Fruit fly (Drosophila melanogaster) whole organism, embryonic: ENCODE results near the gene LpR2.

Experiments
- Bteb2 ChIP-seq: fragments of 200-800 bp; sonication (Bioruptor generic); optimal IDR thresholded peaks from 2 replicates; lab custom pipeline; 2016; ENCODE audit warnings: missing biosample characterization, missing genetic modification characterization
- CG1832 ChIP-seq: fragments of 200-800 bp; sonication (Bioruptor generic); optimal IDR thresholded peaks from 2 replicates; lab custom pipeline; 2017; ENCODE audit warnings: missing biosample characterization, mild to moderate bottlenecking, missing genetic modification characterization, inconsistent platforms
- CG18619 ChIP-seq: fragments of 200-800 bp; sonication (Bioruptor generic); optimal IDR thresholded peaks from 3 replicates; lab custom pipeline; 2017; ENCODE audit warnings: missing biosample characterization, mild to moderate bottlenecking, missing genetic modification characterization
- CG8359 ChIP-seq: fragments of 200-800 bp; sonication (Bioruptor generic); optimal IDR thresholded peaks from 2 replicates; lab custom pipeline; 2017; ENCODE audit warnings: missing biosample characterization, mild to moderate bottlenecking, missing genetic modification characterization, borderline replicate concordance
- ab ChIP-seq: fragments of 200-800 bp; sonication (Bioruptor generic); optimal IDR thresholded peaks from 2 replicates; lab custom pipeline; 2016; ENCODE audit warnings: missing biosample characterization, missing genetic modification characterization
- ac ChIP-seq: fragments of 200-800 bp; sonication (Bioruptor generic); optimal IDR thresholded peaks from 3 replicates; lab custom pipeline; 2017; ENCODE audit warnings: missing biosample characterization, mild to moderate bottlenecking, missing genetic modification characterization
- cwo ChIP-seq: fragments of 200-800 bp; sonication (Bioruptor generic); optimal IDR thresholded peaks from 3 replicates; lab custom pipeline; 2017; ENCODE audit warnings: missing biosample characterization, missing genetic modification characterization, mild to moderate bottlenecking, moderate library complexity, missing genetic modification reagents
- dan ChIP-seq: fragments of 200-800 bp; sonication (Bioruptor generic); IDR thresholded peaks from 2 replicates; pipeline ENCODE4 v1.3.6; 2022; ENCODE audit warnings: missing biosample characterization, missing genetic modification characterization
- insv ChIP-seq, 2 experiments: fragments of 200-800 bp; sonication (Bioruptor generic); optimal IDR thresholded peaks; 3 replicates each; lab custom pipeline; 2016 to 2018; ENCODE audit warnings: missing biosample characterization in 2 of 2, missing genetic modification characterization in 2 of 2
- nerfin-1 ChIP-seq: fragments of 200-800 bp; sonication (Bioruptor generic); optimal IDR thresholded peaks from 3 replicates; lab custom pipeline; 2019; ENCODE audit warnings: missing biosample characterization, mild to moderate bottlenecking, missing genetic modification characterization, moderate library complexity
- sna ChIP-seq: fragments of 200-800 bp; sonication (Bioruptor generic); IDR thresholded peaks from 2 replicates; pipeline ENCODE4 v1.3.6; 2022; ENCODE audit warnings: missing biosample characterization, missing genetic modification characterization; ENCODE audit not compliant: partially characterized antibody
- stc ChIP-seq: fragments of 200-800 bp; sonication (Bioruptor generic); IDR thresholded peaks from 2 replicates; pipeline ENCODE4 v1.3.6; 2022; ENCODE audit warnings: missing biosample characterization, missing genetic modification characterization
- unc-4 ChIP-seq: fragments of 200-800 bp; sonication (Bioruptor generic); IDR thresholded peaks from 2 replicates; pipeline ENCODE4 v1.3.6; 2022; ENCODE audit warnings: missing biosample characterization, missing genetic modification characterization; ENCODE audit not compliant: partially characterized antibody

DNA sequence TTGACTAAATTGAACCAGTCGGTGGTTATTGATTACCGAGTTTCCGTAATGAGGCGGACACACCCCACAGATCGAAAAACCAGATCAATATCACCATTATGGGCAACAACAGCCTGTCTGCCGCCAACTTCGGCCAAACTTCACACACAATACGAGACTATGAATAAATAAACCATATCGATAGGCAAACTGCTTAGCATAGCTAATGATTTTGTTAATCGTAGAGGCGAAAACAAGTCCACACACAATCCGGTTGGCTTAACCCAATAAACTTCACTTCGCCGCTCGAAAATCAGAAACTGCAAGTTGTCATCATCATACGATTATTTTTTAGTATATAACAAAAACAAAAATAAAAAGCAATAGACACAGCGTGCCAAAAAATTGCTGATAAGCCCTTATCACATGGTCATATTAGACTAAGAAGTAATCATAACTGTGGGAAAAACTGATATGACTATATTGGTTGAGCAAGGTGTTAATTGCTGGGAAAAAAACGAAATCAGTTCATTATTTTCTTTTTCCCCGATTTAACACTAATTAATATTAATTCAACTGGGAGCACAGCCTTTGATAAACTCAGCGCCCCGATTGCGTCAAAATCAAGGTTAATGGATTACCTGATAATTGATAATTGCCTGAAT is 15.7 kb upstream of the LpR2 start:
- TF ChIP-seq stc (GFP tag; lab: Robert Waterston, UW) (no peak), nerfin-1 (tag; lab: Kevin White, UChicago) (no peak), CG1832 (GFP tag; lab: Kevin White, UChicago) (no peak), dan (GFP tag; lab: Robert Waterston, UW) (no peak), cwo (GFP tag; lab: Kevin White, UChicago) (no peak), ac (GFP tag; lab: Kevin White, UChicago) (no peak), unc-4 (GFP tag; lab: Robert Waterston, UW) (no peak), CG18619 (GFP tag; lab: Kevin White, UChicago) (no peak), Bteb2 (GFP tag; lab: Kevin White, UChicago) (no peak), ab (GFP tag; lab: Kevin White, UChicago) (no peak), sna (GFP tag; lab: Robert Waterston, UW) (no peak), CG8359 (no peak), insv (GFP tag; optimal IDR thresholded peaks at IDR 0.05; lab: Kevin White, UChicago) (no peak)
